Fruit fly (Drosophila melanogaster): ENCODE results near the gene Elp1.
A peak's percentile ranks its signal among the peaks of the same experiment; 100 is the strongest.

The Elp1 gene

dm6 chr3R:11623025-11623424, 27.7 kb upstream of the Elp1 start, which contains the start of gene CG14711 (continued):
- peak; percentile 44; the same call in 1 of the 2 replicates for TF ChIP-seq gt (GFP tag; IDR thresholded peaks at IDR 0.05)
- peak; percentile 85 for TF ChIP-seq CG17361 (GFP tag; IDR thresholded peaks at IDR 0.05)
- peak; percentile 54 for TF ChIP-seq CG33213 (GFP tag; optimal IDR thresholded peaks at IDR 0.05)
- TF ChIP-seq CG11247 (GFP tag; IDR thresholded peaks at IDR 0.05), result peak; percentile 68
- no peak for TF ChIP-seq CG5180 (GFP tag; optimal IDR thresholded peaks at IDR 0.05)
- TF ChIP-seq ranshi (GFP tag; IDR thresholded peaks at IDR 0.05), result peak; percentile 83
- peak; percentile 93 for TF ChIP-seq CG30403 (GFP tag; optimal IDR thresholded peaks at IDR 0.05)
- peak; percentile 58 for TF ChIP-seq grn (GFP tag; optimal IDR thresholded peaks at IDR 0.05)
- peak; percentile 57 for TF ChIP-seq CrebB (tag; optimal IDR thresholded peaks at IDR 0.05)
- TF ChIP-seq nmo (GFP tag; optimal IDR thresholded peaks at IDR 0.05), result peak; percentile 90
- TF ChIP-seq ewg (GFP tag; optimal IDR thresholded peaks at IDR 0.05), result peak; percentile 66
- TF ChIP-seq CG1024 (GFP tag; IDR thresholded peaks at IDR 0.05), result peak; percentile 44; the same call in 1 of the 2 replicates
- peak; percentile 82 for TF ChIP-seq CG33557 (GFP tag; optimal IDR thresholded peaks at IDR 0.05)
- peak; percentile 86 for TF ChIP-seq H2.0 (GFP tag; IDR thresholded peaks at IDR 0.05)
- TF ChIP-seq Nf-YC (tag; optimal IDR thresholded peaks at IDR 0.05), result peak; percentile 82
- peak; percentile 79 for TF ChIP-seq vfl (GFP tag; optimal IDR thresholded peaks at IDR 0.05)
- TF ChIP-seq CG2120 (GFP tag; optimal IDR thresholded peaks at IDR 0.05), result peak; percentile 88
- TF ChIP-seq pros (GFP tag; optimal IDR thresholded peaks at IDR 0.05), result peak; percentile 36
- TF ChIP-seq D19B (GFP tag; optimal IDR thresholded peaks at IDR 0.05), result peak; percentile 48
- TF ChIP-seq trem (tag; optimal IDR thresholded peaks at IDR 0.05), result peak; percentile 86
- TF ChIP-seq zf30C (GFP tag; optimal IDR thresholded peaks at IDR 0.05), result no peak
- TF ChIP-seq Dp (GFP tag; optimal IDR thresholded peaks at IDR 0.05), result peak; percentile 66
- no peak for TF ChIP-seq Sox102F (GFP tag; optimal IDR thresholded peaks at IDR 0.05)
- TF ChIP-seq CG13775 (GFP tag; optimal IDR thresholded peaks at IDR 0.05), result peak; percentile 92
- no peak for TF ChIP-seq Deaf1 (tag; optimal IDR thresholded peaks at IDR 0.05)
- no peak for TF ChIP-seq Hr78 (GFP tag; optimal IDR thresholded peaks at IDR 0.05)
- TF ChIP-seq BtbVII (GFP tag; optimal IDR thresholded peaks at IDR 0.05), result peak; percentile 80
- peak; percentile 69 for TF ChIP-seq Lhr (GFP tag; optimal IDR thresholded peaks at IDR 0.05)
- TF ChIP-seq CG6765 (GFP tag; optimal IDR thresholded peaks at IDR 0.05), result peak; percentile 79
- TF ChIP-seq Camta (GFP tag; optimal IDR thresholded peaks at IDR 0.05), result peak; percentile 70
- TF ChIP-seq CG34422 (GFP tag; IDR thresholded peaks at IDR 0.05), result peak; percentile 82
- peak; percentile 41 for TF ChIP-seq CG1792 (GFP tag; optimal IDR thresholded peaks at IDR 0.05)
- peak; percentile 53 for TF ChIP-seq Sry-δ (GFP tag; optimal IDR thresholded peaks at IDR 0.05)
- TF ChIP-seq CG2199 (GFP tag; IDR thresholded peaks at IDR 0.05), result 0 out of 3 replicates have a peak, but pooled peaks have one; percentile 43
- peak; percentile 74; the same call in 1 of the 2 replicates for TF ChIP-seq bowl (GFP tag; IDR thresholded peaks at IDR 0.05)
- TF ChIP-seq CG18599 (GFP tag; optimal IDR thresholded peaks at IDR 0.05), result no peak
- peak; percentile 10 for TF ChIP-seq Atf3 (GFP tag; optimal IDR thresholded peaks at IDR 0.05)
- TF ChIP-seq fd102C (GFP tag; optimal IDR thresholded peaks at IDR 0.05), result peak; percentile 31
- peak; percentile 97 for TF ChIP-seq Ets65A (GFP tag)
- TF ChIP-seq HLHmδ (GFP tag; optimal IDR thresholded peaks at IDR 0.05), result no peak
- peak; percentile 53 for TF ChIP-seq Mes4 (GFP tag; optimal IDR thresholded peaks at IDR 0.05)
- peak; percentile 20 for TF ChIP-seq crc (GFP tag; optimal IDR thresholded peaks at IDR 0.05)
- TF ChIP-seq pum (GFP tag; optimal IDR thresholded peaks at IDR 0.05), result peak; percentile 75
- peak; percentile 20 to 72 for TF ChIP-seq chif (GFP tag; optimal IDR thresholded peaks at IDR 0.05)
- peak; percentile 82 for TF ChIP-seq CG8388 (GFP tag; optimal IDR thresholded peaks at IDR 0.05)
- peak; percentile 92 for TF ChIP-seq nerfin-1 (tag; optimal IDR thresholded peaks at IDR 0.05)
- TF ChIP-seq CG18619 (GFP tag; optimal IDR thresholded peaks at IDR 0.05), result peak; percentile 64
- TF ChIP-seq vnd (GFP tag; IDR thresholded peaks at IDR 0.05; ENCODE audit: partially characterized antibody), result peak; percentile 79
- peak; percentile 96 for TF ChIP-seq MBD-R2 (GFP tag; IDR thresholded peaks at IDR 0.05)
- TF ChIP-seq cg (GFP tag; optimal IDR thresholded peaks at IDR 0.05), result no peak
